Fruit fly (Drosophila melanogaster) whole organism, prepupa: Measurements from ENCODE around the gene CG42635.

Source experiments
- Blimp-1 ChIP-seq: fragments of 200-800 bp; sonication (Bioruptor generic); optimal IDR thresholded peaks from 3 replicates; lab custom pipeline; 2017; ENCODE audit warnings: missing biosample characterization, missing genetic modification characterization, mild to moderate bottlenecking, moderate library complexity, missing genetic modification reagents
- CG11902 ChIP-seq: fragments of 200-800 bp; sonication (Bioruptor generic); optimal IDR thresholded peaks from 3 replicates; lab custom pipeline; 2016; ENCODE audit warnings: missing biosample characterization, missing genetic modification characterization
- CG15336 ChIP-seq: fragments of 200-800 bp; sonication (Bioruptor generic); IDR thresholded peaks from 2 replicates; pipeline ENCODE4 v1.3.6; 2022; ENCODE audit warnings: missing biosample characterization, missing genetic modification characterization
- CG1621 ChIP-seq: fragments of 200-800 bp; sonication (Bioruptor generic); optimal IDR thresholded peaks from 3 replicates; lab custom pipeline; 2018; ENCODE audit warnings: missing biosample characterization, mild to moderate bottlenecking, missing genetic modification characterization
- CG16779 ChIP-seq: fragments of 200-800 bp; sonication (Bioruptor generic); optimal IDR thresholded peaks from 3 replicates; lab custom pipeline; 2017; ENCODE audit warnings: missing biosample characterization, mild to moderate bottlenecking, missing genetic modification characterization
- CG32006 ChIP-seq: fragments of 200-800 bp; sonication (Bioruptor generic); optimal IDR thresholded peaks from 3 replicates; lab custom pipeline; 2017; ENCODE audit warnings: missing biosample characterization, mild to moderate bottlenecking, missing genetic modification characterization
- CG34406 ChIP-seq: fragments of 200-800 bp; sonication (Bioruptor generic); optimal IDR thresholded peaks from 3 replicates; lab custom pipeline; 2016; ENCODE audit warnings: missing biosample characterization, missing genetic modification characterization
- CG3919 ChIP-seq: fragments of 200-800 bp; sonication (Bioruptor generic); optimal IDR thresholded peaks from 3 replicates; lab custom pipeline; 2016; ENCODE audit warnings: missing biosample characterization, missing genetic modification characterization
- CG4318 ChIP-seq: fragments of 200-800 bp; sonication (Bioruptor generic); optimal IDR thresholded peaks from 3 replicates; lab custom pipeline; 2017; ENCODE audit warnings: missing biosample characterization, mild to moderate bottlenecking, missing genetic modification characterization
- CG7368 ChIP-seq: fragments of 200-800 bp; sonication (Bioruptor generic); optimal IDR thresholded peaks from 3 replicates; lab custom pipeline; 2016; ENCODE audit warnings: missing biosample characterization, missing genetic modification characterization
- CG8119 ChIP-seq: fragments of 200-800 bp; sonication (Bioruptor generic); IDR thresholded peaks from 3 replicates; pipeline ENCODE4 v1.3.6; 2022; ENCODE audit warnings: missing biosample characterization, missing genetic modification characterization
- CG8632 ChIP-seq: fragments of 200-800 bp; sonication (Bioruptor generic); optimal IDR thresholded peaks from 3 replicates; lab custom pipeline; 2016; ENCODE audit warnings: missing biosample characterization, missing genetic modification characterization
- Eip78C ChIP-seq: fragments of 200-800 bp; sonication (Bioruptor generic); peaks from one replicate; lab custom pipeline; 2016; ENCODE audit warnings: missing biosample characterization, missing genetic modification characterization
- Ets21C ChIP-seq: fragments of 200-800 bp; sonication (Bioruptor generic); optimal IDR thresholded peaks from 3 replicates; lab custom pipeline; 2016; ENCODE audit warnings: missing biosample characterization, missing genetic modification characterization
- Ets96B ChIP-seq: fragments of 200-800 bp; optimal IDR thresholded peaks from 2 replicates; lab custom pipeline; 2019; ENCODE audit warnings: missing biosample characterization, mild to moderate bottlenecking, missing genetic modification characterization, moderate library complexity
- Gug ChIP-seq: fragments of 200-800 bp; sonication (Bioruptor generic); IDR thresholded peaks from 2 replicates; pipeline ENCODE4 v1.3.6; 2022; ENCODE audit warnings: missing biosample characterization, missing genetic modification characterization
- Hr38 ChIP-seq: sonication (Bioruptor generic); optimal IDR thresholded peaks from 2 replicates; lab custom pipeline; 2016; ENCODE audit warnings: missing biosample characterization, missing genetic modification characterization
- Hr39 ChIP-seq: fragments of 200-800 bp; sonication (Bioruptor generic); optimal IDR thresholded peaks from 2 replicates; lab custom pipeline; 2016; ENCODE audit warnings: missing biosample characterization, missing genetic modification characterization
- Hr4 ChIP-seq: fragments of 200-800 bp; sonication (Bioruptor generic); optimal IDR thresholded peaks from 3 replicates; lab custom pipeline; 2016; ENCODE audit warnings: missing biosample characterization, missing genetic modification characterization
- Lpt ChIP-seq: fragments of 200-800 bp; sonication (Bioruptor generic); optimal IDR thresholded peaks from 3 replicates; lab custom pipeline; 2016; ENCODE audit warnings: missing biosample characterization, missing genetic modification characterization
- Met ChIP-seq: fragments of 200-800 bp; sonication (Bioruptor generic); optimal IDR thresholded peaks from 3 replicates; lab custom pipeline; 2016; ENCODE audit warnings: missing biosample characterization, missing genetic modification characterization
- Smox ChIP-seq: fragments of 200-800 bp; sonication (Bioruptor generic); optimal IDR thresholded peaks from 3 replicates; lab custom pipeline; 2016; ENCODE audit warnings: missing biosample characterization, missing genetic modification characterization
- Sox102F ChIP-seq: fragments of 200-800 bp; sonication (Bioruptor generic); optimal IDR thresholded peaks from 2 replicates; lab custom pipeline; 2016; ENCODE audit warnings: missing biosample characterization, mild to moderate bottlenecking, missing genetic modification characterization
- Sox14 ChIP-seq: fragments of 200-800 bp; sonication (Bioruptor generic); optimal IDR thresholded peaks from 3 replicates; lab custom pipeline; 2016; ENCODE audit warnings: missing biosample characterization, missing genetic modification characterization
- Sox15 ChIP-seq: fragments of 200-800 bp; sonication (Bioruptor generic); optimal IDR thresholded peaks from 3 replicates; lab custom pipeline; 2016; ENCODE audit warnings: missing biosample characterization, missing genetic modification characterization
- achi ChIP-seq: fragments of 200-800 bp; sonication (Bioruptor generic); optimal IDR thresholded peaks from 3 replicates; lab custom pipeline; 2016; ENCODE audit warnings: missing biosample characterization, missing genetic modification characterization
- dac ChIP-seq: fragments of 200-800 bp; sonication (Bioruptor generic); optimal IDR thresholded peaks from 2 replicates; lab custom pipeline; 2017; ENCODE audit warnings: missing biosample characterization, mild to moderate bottlenecking, missing genetic modification characterization
- dsx ChIP-seq: fragments of 200-800 bp; optimal IDR thresholded peaks from 3 replicates; lab custom pipeline; 2019; ENCODE audit warnings: missing biosample characterization, mild to moderate bottlenecking, missing genetic modification characterization, moderate library complexity; ENCODE audit not compliant: poor library complexity, severe bottlenecking
- eg ChIP-seq: fragments of 200-800 bp; sonication (Bioruptor generic); IDR thresholded peaks from 3 replicates; pipeline ENCODE4 v1.3.6; 2022; ENCODE audit warnings: missing biosample characterization, missing genetic modification characterization
- fd85E ChIP-seq: fragments of 200-800 bp; sonication (Bioruptor generic); optimal IDR thresholded peaks from 3 replicates; lab custom pipeline; 2016; ENCODE audit warnings: missing biosample characterization, missing genetic modification characterization
- fkh ChIP-seq: fragments of 200-800 bp; sonication (Bioruptor generic); optimal IDR thresholded peaks from 3 replicates; lab custom pipeline; 2017; ENCODE audit warnings: missing biosample characterization, mild to moderate bottlenecking, missing genetic modification characterization, moderate library complexity
- pdm3 ChIP-seq: fragments of 200-800 bp; sonication (Bioruptor generic); optimal IDR thresholded peaks from 3 replicates; lab custom pipeline; 2016; ENCODE audit warnings: missing biosample characterization, missing genetic modification characterization
- salr ChIP-seq, 2 experiments: fragments of 200-800 bp; sonication (Bioruptor generic); optimal IDR thresholded peaks; 3 replicates each; lab custom pipeline; 2016 to 2018; ENCODE audit warnings: missing biosample characterization in 2 of 2, missing genetic modification characterization in 2 of 2, mild to moderate bottlenecking in 1 of 2
- svp ChIP-seq: fragments of 200-800 bp; sonication (Bioruptor generic); peaks from one replicate; lab custom pipeline; 2016; ENCODE audit warnings: missing biosample characterization, missing genetic modification characterization
- topi ChIP-seq: fragments of 200-800 bp; sonication (Bioruptor generic); optimal IDR thresholded peaks from 3 replicates; lab custom pipeline; 2016; ENCODE audit warnings: missing biosample characterization, missing genetic modification characterization

CG42635 gene

DNA sequence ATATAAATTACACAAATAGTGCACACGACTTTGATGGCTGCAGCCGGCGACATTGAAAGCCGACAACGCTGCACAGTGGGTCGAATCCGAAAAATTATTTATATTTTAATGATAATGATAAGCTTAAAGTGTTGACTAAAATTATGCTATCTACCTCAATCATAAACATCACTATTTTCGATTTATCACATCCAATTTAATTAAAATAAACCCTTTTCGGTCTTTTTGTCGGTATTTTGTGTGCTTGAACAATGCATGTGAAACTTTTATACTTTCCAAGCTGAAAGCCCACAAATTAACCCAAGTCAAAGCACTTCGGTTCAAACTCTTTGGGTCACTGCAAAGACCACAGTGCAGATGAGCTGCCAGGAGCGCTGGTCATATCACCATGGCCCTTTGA is 2.3 kb upstream of the CG42635 start (continued):
- TF ChIP-seq CG1621 (tag; lab: Kevin White, UChicago) (no peak), Hr4 (GFP tag; lab: Kevin White, UChicago) (peak; percentile 86), Eip78C (GFP tag; lab: Kevin White, UChicago) (peak; percentile 90), Blimp-1 (GFP tag; lab: Kevin White, UChicago) (no peak), pdm3 (peak; percentile 64), achi (GFP tag; lab: Kevin White, UChicago) (peak; percentile 71), Hr38 (GFP tag; lab: Kevin White, UChicago) (no peak), dac (GFP tag; lab: Kevin White, UChicago) (peak; percentile 75), salr (GFP tag; optimal IDR thresholded peaks at IDR 0.05; lab: Kevin White, UChicago) (peak; percentile 3 to 74)

DNA sequence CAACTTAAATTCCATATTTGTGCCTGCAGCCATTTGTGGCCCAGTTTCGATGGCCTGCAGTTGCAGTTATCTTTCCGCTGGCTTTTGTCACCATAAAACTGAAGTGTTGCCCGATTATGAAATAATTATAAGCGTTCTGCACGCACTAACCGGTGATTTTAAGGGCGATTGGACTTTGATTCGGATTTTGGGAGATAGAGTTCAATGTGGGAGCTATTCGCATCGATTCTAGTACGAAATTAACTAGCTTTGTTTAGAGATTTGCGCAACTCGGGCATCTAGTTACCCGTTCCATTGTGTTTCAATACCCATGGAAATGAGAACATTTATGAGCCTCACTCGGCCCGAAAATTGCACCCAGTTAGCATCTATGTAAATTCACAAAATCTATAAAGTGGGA is 1.4 kb upstream of the CG42635 start, which contains the start of gene CG5693:
Gene CG5693 (plus strand): TSS at position 301 of the 400 bp plus-strand sequence.
- TF ChIP-seq CG15336 (no peak), fd85E (no peak), Gug (GFP tag; lab: Robert Waterston, UW) (no peak), Blimp-1 (GFP tag; lab: Kevin White, UChicago) (no peak), CG7368 (GFP tag; lab: Kevin White, UChicago) (no peak), dsx (no peak), Sox15 (GFP tag; lab: Kevin White, UChicago) (no peak), eg (GFP tag; lab: Robert Waterston, UW) (no peak), CG34406 (no peak), svp (no peak), CG11902 (GFP tag; lab: Kevin White, UChicago) (no peak)

DNA sequence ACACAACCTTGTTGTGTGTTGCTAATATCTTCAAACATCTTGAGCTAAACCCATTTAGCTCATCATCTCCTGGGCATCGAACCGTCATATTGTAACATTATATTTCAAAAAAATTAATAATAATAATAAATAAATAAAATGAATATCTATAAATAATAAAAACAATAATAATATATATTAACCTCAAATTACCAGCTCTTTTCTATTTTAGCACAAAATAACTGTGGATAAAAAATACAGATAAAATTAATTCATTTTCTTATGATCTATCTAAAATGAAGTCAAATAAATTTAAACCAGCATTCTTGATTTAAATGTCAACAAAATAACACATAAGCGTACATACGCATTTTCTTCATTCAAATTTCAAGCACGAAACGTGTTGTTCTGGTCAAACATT is 675 bp upstream of the CG42635 start, which contains the start of gene CG42659:
Gene CG42659 (plus strand): TSS at position 301 of the 400 bp plus-strand sequence.
- no peak for TF ChIP-seq Hr38 (GFP tag; lab: Kevin White, UChicago)
- no peak for TF ChIP-seq CG32006 (GFP tag; lab: Kevin White, UChicago)
- TF ChIP-seq eg (GFP tag; lab: Robert Waterston, UW): no peak
- TF ChIP-seq Lpt (GFP tag; lab: Kevin White, UChicago): no peak
- TF ChIP-seq Ets96B: no peak
- TF ChIP-seq CG3919 (GFP tag; lab: Kevin White, UChicago): no peak
- TF ChIP-seq Sox14 (GFP tag; lab: Kevin White, UChicago): no peak
- TF ChIP-seq CG8632 (GFP tag; lab: Kevin White, UChicago): no peak
- TF ChIP-seq Sox102F (GFP tag; lab: Kevin White, UChicago): no peak
- TF ChIP-seq Sox15 (GFP tag; lab: Kevin White, UChicago): no peak
- TF ChIP-seq salr (GFP tag; optimal IDR thresholded peaks at IDR 0.05; lab: Kevin White, UChicago): no peak
- TF ChIP-seq CG16779 (tag; lab: Kevin White, UChicago): no peak
- TF ChIP-seq Smox (GFP tag; lab: Kevin White, UChicago): no peak
- TF ChIP-seq CG4318 (GFP tag; lab: Kevin White, UChicago): no peak
- no peak for TF ChIP-seq fkh (GFP tag; lab: Kevin White, UChicago)
- TF ChIP-seq Ets21C (GFP tag; lab: Kevin White, UChicago): no peak
- no peak for TF ChIP-seq Hr39
- no peak for TF ChIP-seq topi (GFP tag; lab: Kevin White, UChicago)

DNA sequence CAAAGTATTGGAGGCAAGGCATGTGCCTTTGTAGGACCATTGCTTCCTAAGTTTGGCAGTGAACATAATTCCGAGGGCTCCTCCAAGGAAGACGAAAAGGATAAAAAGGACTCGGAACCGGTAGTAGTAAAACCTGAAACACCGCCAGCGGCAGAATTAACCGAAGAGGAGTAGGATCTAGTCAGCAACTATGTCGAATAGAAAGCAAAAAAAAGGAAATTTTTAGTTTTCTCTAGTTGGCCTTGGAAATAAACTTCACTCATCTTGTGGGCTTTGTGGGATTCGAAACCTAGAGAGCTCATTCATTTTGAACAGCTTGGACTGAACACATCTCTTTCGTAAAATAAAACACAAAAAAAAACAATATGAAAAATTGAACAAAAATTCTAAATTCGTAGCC is 918 bp downstream of the CG42635 start, which contains the start of gene CG31740:
Gene CG31740 (plus strand): TSS at position 301 of the 400 bp plus-strand sequence.
- TF ChIP-seq svp: peak; percentile 7
- no peak for TF ChIP-seq Blimp-1 (GFP tag; lab: Kevin White, UChicago)

DNA sequence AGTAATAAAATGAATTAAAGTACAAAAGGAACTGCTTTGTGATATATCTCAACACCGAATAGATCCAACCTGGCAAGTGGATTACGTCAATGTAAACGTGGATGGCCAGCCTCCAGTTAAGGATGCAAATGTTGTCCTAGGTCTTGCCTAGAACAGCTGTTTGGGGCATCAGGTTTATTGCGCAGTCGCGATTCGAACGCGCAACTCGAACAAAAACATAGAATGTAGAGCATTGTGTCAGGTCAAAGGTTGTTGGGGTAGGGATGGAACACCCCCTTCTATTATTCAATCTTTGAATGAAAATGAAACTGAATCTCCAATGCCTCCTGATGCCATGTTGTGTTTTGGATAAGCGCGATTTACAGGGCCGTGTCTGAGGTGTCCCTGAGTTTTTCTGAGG is 1.9 kb downstream of the CG42635 start:
- TF ChIP-seq svp: no peak
- TF ChIP-seq Met (GFP tag; lab: Kevin White, UChicago): no peak
- TF ChIP-seq Ets96B: no peak
- no peak for TF ChIP-seq CG8119 (GFP tag; lab: Robert Waterston, UW)
- TF ChIP-seq CG34406: no peak
